Worm (Caenorhabditis elegans) whole organism, L4 larva: ENCODE results near the gene snfc-5.

Experiments used
- F10B5.3 ChIP-seq: sonication (generic microtip); optimal IDR thresholded peaks from 2 replicates; lab custom pipeline; 2016; ENCODE audit warnings: mild to moderate bottlenecking, missing genetic modification characterization, missing compliant biosample characterization
- F37D6.2 ChIP-seq: sonication (generic microtip); optimal IDR thresholded peaks from 2 replicates; lab custom pipeline; 2016; ENCODE audit warnings: mild to moderate bottlenecking, missing genetic modification characterization, missing compliant biosample characterization
- T26A8.4 ChIP-seq: fragments of 200-800 bp; sonication (Bioruptor generic); IDR thresholded peaks from 2 replicates; pipeline ENCODE4 v1.3.6; 2022; ENCODE audit warnings: missing genetic modification characterization, missing compliant biosample characterization
- ama-1 ChIP-seq: fragments of 150-350 bp; optimal IDR thresholded peaks from 2 replicates; lab custom pipeline; 2014; ENCODE audit warnings: inconsistent platforms, mixed read lengths
- arid-1 ChIP-seq: fragments of 200-800 bp; sonication (Bioruptor generic); conservative IDR thresholded peaks from 2 replicates; pipeline ENCODE4 v1.3.6; 2022; ENCODE audit warnings: missing genetic modification reagents, missing genetic modification characterization, missing compliant biosample characterization
- cey-2 ChIP-seq: sonication (generic microtip); optimal IDR thresholded peaks from 3 replicates; lab custom pipeline; 2017; ENCODE audit warnings: missing genetic modification characterization, mild to moderate bottlenecking, missing compliant biosample characterization, antibody characterized with exemption, borderline replicate concordance; ENCODE audit not compliant: insufficient read depth
- dmd-8 ChIP-seq: fragments of 200-800 bp; sonication (Bioruptor generic); IDR thresholded peaks from 2 replicates; pipeline ENCODE4 v1.3.6; 2022; ENCODE audit warnings: missing genetic modification characterization, missing compliant biosample characterization
- dmd-9 ChIP-seq: fragments of 200-800 bp; sonication (Bioruptor generic); IDR thresholded peaks from 2 replicates; pipeline ENCODE4 v1.3.6; 2022; ENCODE audit warnings: missing genetic modification reagents, missing genetic modification characterization, missing compliant biosample characterization
- egl-27 ChIP-seq: sonication (generic microtip); optimal IDR thresholded peaks from 3 replicates; lab custom pipeline; 2017; ENCODE audit warnings: missing biosample characterization, missing genetic modification reagents, missing genetic modification characterization
- egl-43 ChIP-seq: fragments of 200-800 bp; sonication (Bioruptor generic); IDR thresholded peaks from 2 replicates; pipeline ENCODE4 v1.3.6; 2022; ENCODE audit warnings: missing genetic modification reagents, missing genetic modification characterization, missing compliant biosample characterization
- fkh-10 ChIP-seq: fragments of 150-350 bp; optimal IDR thresholded peaks from 2 replicates; lab custom pipeline; 2014; ENCODE audit warnings: missing biosample characterization, missing genetic modification reagents, missing genetic modification characterization
- fos-1 ChIP-seq: fragments of 150-350 bp; optimal IDR thresholded peaks from 2 replicates; lab custom pipeline; 2014; ENCODE audit warnings: missing biosample characterization, missing genetic modification characterization
- hif-1 ChIP-seq, 2 experiments: sonication (generic microtip); optimal IDR thresholded peaks; 2 replicates each; lab custom pipeline; 2016 to 2017; ENCODE audit warnings: missing compliant biosample characterization in 2 of 2, missing genetic modification characterization in 2 of 2, missing genetic modification reagents in 2 of 2, missing genotype in 2 of 2, mild to moderate bottlenecking in 1 of 2
- hlh-11 ChIP-seq: fragments of 200-800 bp; sonication (Bioruptor generic); optimal IDR thresholded peaks from 2 replicates; lab custom pipeline; 2018; ENCODE audit warnings: mild to moderate bottlenecking, missing genetic modification characterization, missing compliant biosample characterization
- hlh-30 ChIP-seq: sonication (generic microtip); optimal IDR thresholded peaks from 2 replicates; lab custom pipeline; 2017; ENCODE audit warnings: antibody characterized with exemption, mild to moderate bottlenecking, missing genetic modification characterization, missing compliant biosample characterization; ENCODE audit not compliant: insufficient read depth
- hmg-1.1 ChIP-seq: fragments of 200-800 bp; sonication (Bioruptor generic); IDR thresholded peaks from 2 replicates; pipeline ENCODE4 v1.3.6; 2022; ENCODE audit warnings: missing genetic modification reagents, missing genetic modification characterization, missing compliant biosample characterization
- lim-7 ChIP-seq: fragments of 200-800 bp; sonication (Bioruptor generic); IDR thresholded peaks from 2 replicates; pipeline ENCODE4 v1.3.6; 2022; ENCODE audit warnings: missing genetic modification characterization, missing compliant biosample characterization
- lin-1 ChIP-seq: fragments of 200-800 bp; sonication (Bioruptor generic); IDR thresholded peaks from 2 replicates; pipeline ENCODE4 v1.3.6; 2022; ENCODE audit warnings: missing genetic modification reagents, missing genetic modification characterization, missing compliant biosample characterization
- lsy-2 ChIP-seq, 2 experiments: fragments of 150-350 bp in 1 of 2; sonication (generic microtip) in 1 of 2; optimal IDR thresholded peaks; 2 replicates each; lab custom pipeline; 2014 to 2017; ENCODE audit warnings: missing biosample characterization in 2 of 2, missing genetic modification characterization in 2 of 2
- madf-5 ChIP-seq, 2 experiments: fragments of 200-800 bp; sonication (Bioruptor generic); IDR thresholded peaks; 2 replicates each; pipeline ENCODE4 v1.3.6; 2022; ENCODE audit warnings: missing compliant biosample characterization in 2 of 2, missing genetic modification characterization in 2 of 2
- mdl-1 ChIP-seq, 2 experiments: fragments of 150-350 bp in 1 of 2; sonication (generic microtip) in 1 of 2; optimal IDR thresholded peaks; 2 replicates each; lab custom pipeline; 2014 to 2017; ENCODE audit warnings: missing biosample characterization in 2 of 2, missing genetic modification characterization in 2 of 2
- mdt-29 ChIP-seq: fragments of 200-800 bp; sonication (Bioruptor generic); IDR thresholded peaks from 2 replicates; pipeline ENCODE4 v1.3.6; 2022; ENCODE audit warnings: missing genetic modification reagents, missing genetic modification characterization, missing compliant biosample characterization
- mep-1 ChIP-seq: fragments of 150-350 bp; sonication (generic microtip); optimal IDR thresholded peaks from 3 replicates; lab custom pipeline; 2014; ENCODE audit warnings: missing biosample characterization, missing genetic modification characterization
- mes-2 ChIP-seq: sonication (generic microtip); optimal IDR thresholded peaks from 2 replicates; lab custom pipeline; 2016; ENCODE audit warnings: missing genotype, mild to moderate bottlenecking, missing genetic modification characterization, missing compliant biosample characterization; ENCODE audit not compliant: poor library complexity, severe bottlenecking
- nhr-102 ChIP-seq: sonication (generic microtip); optimal IDR thresholded peaks from 2 replicates; lab custom pipeline; 2016; ENCODE audit warnings: mild to moderate bottlenecking, missing genetic modification characterization, moderate library complexity, missing compliant biosample characterization
- nhr-111 ChIP-seq: fragments of 200-800 bp; sonication (Bioruptor generic); optimal IDR thresholded peaks from 2 replicates; lab custom pipeline; 2018; ENCODE audit warnings: mild to moderate bottlenecking, missing genetic modification characterization, missing compliant biosample characterization
- nhr-42 ChIP-seq: fragments of 200-800 bp; sonication (Bioruptor generic); IDR thresholded peaks from 2 replicates; pipeline ENCODE4 v1.3.6; 2022; ENCODE audit warnings: missing genetic modification characterization, missing compliant biosample characterization
- nhr-48 ChIP-seq: sonication (generic microtip); optimal IDR thresholded peaks from 2 replicates; lab custom pipeline; 2016; ENCODE audit warnings: mild to moderate bottlenecking, missing genetic modification characterization, missing compliant biosample characterization
- nhr-6 ChIP-seq: fragments of 150-350 bp; optimal IDR thresholded peaks from 2 replicates; lab custom pipeline; 2014; ENCODE audit warnings: missing biosample characterization, missing genetic modification characterization
- nhr-76 ChIP-seq: fragments of 150-350 bp; optimal IDR thresholded peaks from 2 replicates; lab custom pipeline; 2014; ENCODE audit warnings: missing biosample characterization, missing genetic modification characterization
- pha-4 ChIP-seq, 2 experiments: fragments of 150-350 bp in 1 of 2; fragments of 200-800 bp in 1 of 2; sonication (Bioruptor generic) in 1 of 2; IDR thresholded peaks in 1 of 2; optimal IDR thresholded peaks in 1 of 2; 2 replicates each; pipeline versions ENCODE4 v1.3.6 to Lab custom; 2014 to 2022; ENCODE audit warnings: missing genetic modification characterization in 2 of 2, missing genetic modification reagents in 2 of 2, missing biosample characterization in 1 of 2, missing compliant biosample characterization in 1 of 2
- php-3 ChIP-seq: fragments of 200-800 bp; sonication (Bioruptor generic); IDR thresholded peaks from 2 replicates; pipeline ENCODE4 v1.3.6; 2022; ENCODE audit warnings: missing genetic modification reagents, missing genetic modification characterization, missing compliant biosample characterization
- saeg-2 ChIP-seq: fragments of 200-800 bp; sonication (Bioruptor generic); IDR thresholded peaks from 2 replicates; pipeline ENCODE4 v1.3.6; 2022; ENCODE audit warnings: missing genetic modification reagents, missing genetic modification characterization, missing compliant biosample characterization
- set-16 ChIP-seq: fragments of 200-800 bp; sonication (Bioruptor generic); IDR thresholded peaks from 2 replicates; pipeline ENCODE4 v1.3.6; 2022; ENCODE audit warnings: missing genetic modification reagents, missing genetic modification characterization, missing compliant biosample characterization
- spr-1 ChIP-seq: sonication (generic microtip); optimal IDR thresholded peaks from 2 replicates; lab custom pipeline; 2016; ENCODE audit warnings: mild to moderate bottlenecking, missing genetic modification characterization, missing compliant biosample characterization
- spr-3 ChIP-seq: fragments of 200-800 bp; sonication (Bioruptor generic); optimal IDR thresholded peaks from 2 replicates; lab custom pipeline; 2018; ENCODE audit warnings: mild to moderate bottlenecking, missing genetic modification characterization, missing compliant biosample characterization
- tra-1 ChIP-seq: fragments of 200-800 bp; sonication (Bioruptor generic); IDR thresholded peaks from 2 replicates; pipeline ENCODE4 v1.3.6; 2022; ENCODE audit warnings: missing genetic modification reagents, missing genetic modification characterization, missing compliant biosample characterization
- vab-7 ChIP-seq: fragments of 200-800 bp; sonication (Bioruptor generic); IDR thresholded peaks from 2 replicates; pipeline ENCODE4 v1.3.6; 2022; ENCODE audit warnings: missing genetic modification reagents, missing genetic modification characterization, missing compliant biosample characterization
- zip-2 ChIP-seq: fragments of 150-350 bp; optimal IDR thresholded peaks from 2 replicates; lab custom pipeline; 2014; ENCODE audit warnings: missing biosample characterization, missing genetic modification characterization
- ztf-11 ChIP-seq: fragments of 150-350 bp; optimal IDR thresholded peaks from 2 replicates; lab custom pipeline; 2014; ENCODE audit warnings: missing biosample characterization, missing genetic modification characterization

The snfc-5 gene

ce11 chrIII:4378600-4379293 is 25.8 kb upstream of the snfc-5 start (continued):
- TF ChIP-seq fkh-10 (GFP tag; lab: Kevin White, UChicago), result peak; percentile 4
- TF ChIP-seq dmd-9 (GFP tag; lab: Robert Waterston, UW), result 0 out of 2 replicates have a peak, but pooled peaks have one; percentile 30
- TF ChIP-seq nhr-102 (tag; lab: Kevin White, UChicago), result peak; percentile 61
- peak; percentile 64 for TF ChIP-seq tra-1 (GFP tag; lab: Robert Waterston, UW)
- TF ChIP-seq saeg-2, result 0 out of 2 replicates have a peak, but pooled peaks have one; percentile 68
- TF ChIP-seq nhr-48 (tag; lab: Kevin White, UChicago), result peak; percentile 77
- TF ChIP-seq spr-3 (GFP tag; lab: Kevin White, UChicago), result peak; percentile 44
- TF ChIP-seq set-16 (GFP tag; lab: Robert Waterston, UW), result peak; percentile 91
- TF ChIP-seq egl-43, result peak; percentile 79
- peak; percentile 88 for TF ChIP-seq hmg-1.1 (GFP tag; lab: Robert Waterston, UW)
- TF ChIP-seq arid-1 (GFP tag; lab: Robert Waterston, UW), result peak; percentile 68
- peak; percentile 34 for TF ChIP-seq hlh-30
- TF ChIP-seq lim-7 (GFP tag; lab: Robert Waterston, UW), result peak; percentile 65
- TF ChIP-seq zip-2 (tag; lab: Kevin White, UChicago), result peak; percentile 45
- TF ChIP-seq lin-1 (GFP tag; lab: Robert Waterston, UW), result peak; percentile 63
- peak; percentile 72 for TF ChIP-seq mep-1 (tag; lab: Kevin White, UChicago)
- TF ChIP-seq nhr-111 (GFP tag; lab: Kevin White, UChicago), result peak; percentile 69
- 0 out of 2 replicates have a peak, but pooled peaks have one; percentile 43 for TF ChIP-seq vab-7 (GFP tag; lab: Robert Waterston, UW)
- peak in 1 of 2 experiments; percentile 54 for TF ChIP-seq hif-1 (tag; optimal IDR thresholded peaks at IDR 0.05; lab: Kevin White, UChicago)
- peak; percentile 77 for TF ChIP-seq spr-1 (tag; lab: Kevin White, UChicago)
- peak; percentile 68 for TF ChIP-seq nhr-42

- no peak for TF ChIP-seq ztf-11
- TF ChIP-seq saeg-2, result no peak
- TF ChIP-seq dmd-8, result no peak
- no peak for TF ChIP-seq lsy-2 (tag; optimal IDR thresholded peaks at IDR 0.05; lab: Kevin White, UChicago)
- TF ChIP-seq nhr-6, result no peak
- TF ChIP-seq lim-7 (GFP tag; lab: Robert Waterston, UW), result no peak
- TF ChIP-seq fos-1 (tag; lab: Kevin White, UChicago), result no peak
- no peak for TF ChIP-seq mes-2 (tag; lab: Kevin White, UChicago)
- TF ChIP-seq cey-2 (tag; lab: Kevin White, UChicago), result no peak
Measured at ce11 chrIII:4379717-4380116, 24.9 kb upstream of the snfc-5 start, which contains the start of gene B0284.3. B0284.3 (minus strand) TSS chrIII:4379817.

ce11 chrIII:4380835-4381234 is 23.8 kb upstream of the snfc-5 start:
- no peak for TF ChIP-seq F37D6.2
- TF ChIP-seq mes-2 (tag; lab: Kevin White, UChicago), result peak; percentile 65

- TF ChIP-seq arid-1 (GFP tag; lab: Robert Waterston, UW) (no peak), pha-4 (GFP tag; IDR thresholded peaks at IDR 0.05; lab: Robert Waterston, UW) (no peak), pha-4 (tag; optimal IDR thresholded peaks at IDR 0.05; lab: Kevin White, UChicago) (no peak), madf-5 (GFP tag; IDR thresholded peaks at IDR 0.05; lab: Robert Waterston, UW) (no peak), nhr-76 (tag; lab: Kevin White, UChicago) (no peak), cey-2 (tag; lab: Kevin White, UChicago) (no peak), mdl-1 (tag; optimal IDR thresholded peaks at IDR 0.05; lab: Kevin White, UChicago) (no peak), F37D6.2 (no peak), T26A8.4 (GFP tag; lab: Robert Waterston, UW) (no peak), F10B5.3 (no peak), egl-27 (tag; lab: Kevin White, UChicago) (no peak), fos-1 (tag; lab: Kevin White, UChicago) (no peak), hlh-11 (tag; lab: Kevin White, UChicago) (no peak), php-3 (no peak), mdt-29 (GFP tag; lab: Robert Waterston, UW) (no peak), ama-1 (lab: Kevin White, UChicago) (no peak)
Measured at ce11 chrIII:4381343-4381742, 23.2 kb upstream of the snfc-5 start, which contains the start of gene pals-27. pals-27 (plus strand) TSS chrIII:4381643.
